Worm (Caenorhabditis elegans) whole organism, L3 larva: ENCODE results near the gene srbc-19.

Source experiments
- R02D3.7 ChIP-seq: fragments of 150-350 bp; optimal IDR thresholded peaks from 2 replicates; lab custom pipeline; 2014; ENCODE audit warnings: missing biosample characterization, missing genetic modification characterization
- ZK546.5 ChIP-seq: sonication (generic microtip); optimal IDR thresholded peaks from 2 replicates; lab custom pipeline; 2017; ENCODE audit warnings: missing biosample characterization, missing genetic modification characterization
- aly-2 ChIP-seq: fragments of 150-350 bp; optimal IDR thresholded peaks from 2 replicates; lab custom pipeline; 2014; ENCODE audit warnings: missing biosample characterization, missing genetic modification characterization
- ama-1 ChIP-seq: fragments of 150-350 bp; optimal IDR thresholded peaks from 2 replicates; lab custom pipeline; 2018
- ceh-28 ChIP-seq: fragments of 150-350 bp; optimal IDR thresholded peaks from 2 replicates; lab custom pipeline; 2014; ENCODE audit warnings: missing biosample characterization, missing genetic modification reagents, missing genetic modification characterization
- ceh-82 ChIP-seq: fragments of 150-350 bp; optimal IDR thresholded peaks from 2 replicates; lab custom pipeline; 2014; ENCODE audit warnings: missing biosample characterization, missing genetic modification characterization
- ceh-9 ChIP-seq: sonication (generic microtip); optimal IDR thresholded peaks from 2 replicates; lab custom pipeline; 2018; ENCODE audit warnings: missing biosample characterization, missing genetic modification characterization
- daf-12 ChIP-seq: fragments of 150-350 bp; optimal IDR thresholded peaks from 2 replicates; lab custom pipeline; 2014; ENCODE audit warnings: missing biosample characterization, missing genetic modification reagents, missing genetic modification characterization
- egl-27 ChIP-seq: sonication (generic microtip); optimal IDR thresholded peaks from 4 replicates; lab custom pipeline; 2017; ENCODE audit warnings: missing biosample characterization, missing genetic modification reagents, missing genetic modification characterization
- egl-5 ChIP-seq: fragments of 150-350 bp; optimal IDR thresholded peaks from 2 replicates; lab custom pipeline; 2017; ENCODE audit warnings: missing biosample characterization, missing genetic modification reagents, missing genetic modification characterization, inconsistent platforms
- elt-1 ChIP-seq: fragments of 150-350 bp; optimal IDR thresholded peaks from 2 replicates; lab custom pipeline; 2014; ENCODE audit warnings: missing biosample characterization, missing genetic modification characterization
- elt-2 ChIP-seq: sonication (generic microtip); optimal IDR thresholded peaks from 2 replicates; lab custom pipeline; 2016; ENCODE audit warnings: missing genetic modification reagents, mild to moderate bottlenecking, missing genetic modification characterization, missing compliant biosample characterization
- eor-1 ChIP-seq, 2 experiments: fragments of 150-350 bp; optimal IDR thresholded peaks; 2 replicates each; lab custom pipeline; 2014 to 2018; ENCODE audit warnings: missing biosample characterization in 2 of 2, missing genetic modification characterization in 2 of 2
- fkh-10 ChIP-seq: sonication (generic microtip); optimal IDR thresholded peaks from 2 replicates; lab custom pipeline; 2017; ENCODE audit warnings: missing biosample characterization, missing genetic modification reagents, missing genetic modification characterization
- fkh-2 ChIP-seq: fragments of 150-350 bp; optimal IDR thresholded peaks from 2 replicates; lab custom pipeline; 2014; ENCODE audit warnings: missing biosample characterization, missing genetic modification reagents, missing genetic modification characterization
- hmg-11 ChIP-seq: sonication (generic microtip); optimal IDR thresholded peaks from 2 replicates; lab custom pipeline; 2016; ENCODE audit warnings: missing genetic modification characterization, missing compliant biosample characterization
- jun-1 ChIP-seq: fragments of 150-350 bp; optimal IDR thresholded peaks from 2 replicates; lab custom pipeline; 2014; ENCODE audit warnings: missing biosample characterization, missing genetic modification reagents, missing genetic modification characterization
- lin-15B ChIP-seq: fragments of 150-350 bp; optimal IDR thresholded peaks from 2 replicates; lab custom pipeline; 2014; ENCODE audit warnings: missing biosample characterization, missing genetic modification characterization
- lin-39 ChIP-seq: fragments of 150-350 bp; optimal IDR thresholded peaks from 2 replicates; lab custom pipeline; 2018; ENCODE audit warnings: missing biosample characterization, missing genetic modification reagents, missing genetic modification characterization
- mdl-1 ChIP-seq: fragments of 150-350 bp; optimal IDR thresholded peaks from 2 replicates; lab custom pipeline; 2014; ENCODE audit warnings: missing biosample characterization, missing genetic modification characterization
- mml-1 ChIP-seq: fragments of 150-350 bp; sonication (generic microtip); optimal IDR thresholded peaks from 3 replicates; lab custom pipeline; 2014; ENCODE audit warnings: missing biosample characterization, missing genetic modification characterization
- nfya-1 ChIP-seq: sonication (generic microtip); optimal IDR thresholded peaks from 2 replicates; lab custom pipeline; 2017; ENCODE audit warnings: missing genetic modification characterization, mild to moderate bottlenecking, missing compliant biosample characterization, antibody characterized with exemption, moderate library complexity; ENCODE audit not compliant: insufficient read depth
- nhr-11 ChIP-seq: fragments of 150-350 bp; optimal IDR thresholded peaks from 2 replicates; lab custom pipeline; 2014; ENCODE audit warnings: missing biosample characterization, missing genetic modification characterization
- nhr-12 ChIP-seq: fragments of 150-350 bp; optimal IDR thresholded peaks from 2 replicates; lab custom pipeline; 2014; ENCODE audit warnings: missing biosample characterization, missing genetic modification characterization
- nhr-25 ChIP-seq: sonication (generic microtip); optimal IDR thresholded peaks from 2 replicates; lab custom pipeline; 2017; ENCODE audit warnings: missing biosample characterization, missing genetic modification characterization
- nhr-28 ChIP-seq: fragments of 150-350 bp; optimal IDR thresholded peaks from 2 replicates; lab custom pipeline; 2014; ENCODE audit warnings: missing biosample characterization, missing genetic modification characterization
- nhr-43 ChIP-seq: sonication (generic microtip); optimal IDR thresholded peaks from 2 replicates; lab custom pipeline; 2016; ENCODE audit warnings: mild to moderate bottlenecking, missing genetic modification characterization, missing compliant biosample characterization; ENCODE audit not compliant: poor library complexity, severe bottlenecking
- nhr-67 ChIP-seq: fragments of 150-350 bp; optimal IDR thresholded peaks from 2 replicates; lab custom pipeline; 2014; ENCODE audit warnings: missing biosample characterization, missing genetic modification characterization
- pha-4 ChIP-seq: fragments of 150-350 bp; optimal IDR thresholded peaks from 2 replicates; lab custom pipeline; 2014; ENCODE audit warnings: missing biosample characterization, missing genetic modification reagents, missing genetic modification characterization
- pqm-1 ChIP-seq: fragments of 150-350 bp; optimal IDR thresholded peaks from 2 replicates; lab custom pipeline; 2017; ENCODE audit warnings: missing biosample characterization, missing genetic modification characterization, inconsistent platforms
- sea-2 ChIP-seq: fragments of 150-350 bp; sonication (generic microtip); optimal IDR thresholded peaks from 4 replicates; lab custom pipeline; 2014; ENCODE audit warnings: missing biosample characterization, missing genetic modification reagents, missing genetic modification characterization
- skn-1 ChIP-seq: fragments of 150-350 bp; optimal IDR thresholded peaks from 2 replicates; lab custom pipeline; 2014; ENCODE audit warnings: missing biosample characterization, missing genetic modification characterization
- tbx-2 ChIP-seq: sonication (generic microtip); optimal IDR thresholded peaks from 2 replicates; lab custom pipeline; 2016; ENCODE audit warnings: mild to moderate bottlenecking, missing genetic modification characterization, missing compliant biosample characterization
- unc-39 ChIP-seq: sonication (generic microtip); optimal IDR thresholded peaks from 4 replicates; lab custom pipeline; 2017; ENCODE audit warnings: missing biosample characterization, missing genetic modification characterization
- unc-62 ChIP-seq: fragments of 150-350 bp; sonication (generic microtip); optimal IDR thresholded peaks from 4 replicates; lab custom pipeline; 2014; ENCODE audit warnings: missing biosample characterization, missing genetic modification reagents, missing genetic modification characterization
- zag-1 ChIP-seq: fragments of 150-350 bp; optimal IDR thresholded peaks from 2 replicates; lab custom pipeline; 2014; ENCODE audit warnings: missing biosample characterization, missing genetic modification characterization
- ztf-4 ChIP-seq: fragments of 150-350 bp; optimal IDR thresholded peaks from 2 replicates; lab custom pipeline; 2014; ENCODE audit warnings: missing biosample characterization, missing genetic modification characterization

Gene srbc-19

DNA sequence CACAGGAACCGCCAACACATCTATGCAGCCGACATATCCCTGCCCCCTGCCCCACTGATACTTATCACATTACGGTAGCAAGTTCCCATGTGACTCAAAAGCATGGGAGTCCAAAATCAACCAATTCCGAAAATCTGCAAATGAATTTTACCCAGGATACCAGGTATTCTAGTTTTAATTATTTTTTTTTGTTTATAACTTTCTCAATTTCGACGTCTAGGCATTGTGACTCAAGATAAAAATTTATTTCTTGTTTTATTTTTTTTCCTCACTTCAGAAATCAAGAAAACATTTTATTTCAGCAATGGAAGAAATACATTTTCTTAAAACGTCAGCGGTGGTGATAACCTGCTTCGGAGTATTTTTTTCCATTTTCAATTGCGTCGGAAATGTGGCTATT is 15.1 kb downstream of the srbc-19 start, which contains the start of gene srbc-24:
Gene srbc-24, plus strand, starts transcription at position 301 of the 400 bp plus-strand sequence.
- TF ChIP-seq nhr-67 (no peak), egl-5 (tag; lab: Kevin White, UChicago) (no peak), nhr-11 (tag; lab: Kevin White, UChicago) (no peak), egl-27 (no peak), lin-15B (tag; lab: Kevin White, UChicago) (no peak), tbx-2 (no peak), ZK546.5 (no peak), elt-1 (no peak), ceh-9 (tag; lab: Kevin White, UChicago) (no peak), sea-2 (GFP tag; lab: Kevin White, UChicago) (no peak), ztf-4 (no peak), mml-1 (tag; lab: Kevin White, UChicago) (no peak), R02D3.7 (no peak), daf-12 (tag; lab: Kevin White, UChicago) (no peak), nfya-1 (tag; lab: Kevin White, UChicago) (no peak), unc-62 (GFP tag; lab: Kevin White, UChicago) (no peak), nhr-43 (no peak), eor-1 (tag; optimal IDR thresholded peaks at IDR 0.05; lab: Kevin White, UChicago) (no peak), nhr-12 (tag; lab: Kevin White, UChicago) (no peak), fkh-2 (tag; lab: Kevin White, UChicago) (no peak)

DNA sequence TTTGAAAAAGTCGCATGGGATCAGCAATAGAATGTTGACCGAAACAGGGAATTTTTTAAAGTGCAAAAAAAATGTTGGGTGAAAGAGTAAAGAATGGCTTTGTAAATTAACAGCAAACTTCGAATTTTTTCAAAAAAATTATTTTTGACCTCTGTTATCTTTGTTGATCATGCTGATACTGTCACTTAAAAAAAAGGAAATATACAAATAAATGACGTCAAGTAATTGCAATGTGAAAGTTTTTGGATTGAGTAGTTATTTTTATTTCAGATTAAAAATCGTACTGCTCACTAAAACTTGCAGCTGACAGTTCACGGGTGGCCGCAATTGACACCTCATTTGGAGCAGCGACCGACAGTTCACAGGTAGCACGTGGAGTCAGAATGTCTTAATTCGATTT is 15.7 kb downstream of the srbc-19 start, which contains the start of gene C45H4.13:
Gene C45H4.13, minus strand, starts transcription at position 101 of the 400 bp plus-strand sequence.
- no peak for TF ChIP-seq fkh-2 (tag; lab: Kevin White, UChicago)
- TF ChIP-seq ZK546.5: no peak
- no peak for TF ChIP-seq sea-2 (GFP tag; lab: Kevin White, UChicago)
- TF ChIP-seq nhr-67: no peak
- no peak for TF ChIP-seq ceh-9 (tag; lab: Kevin White, UChicago)

DNA sequence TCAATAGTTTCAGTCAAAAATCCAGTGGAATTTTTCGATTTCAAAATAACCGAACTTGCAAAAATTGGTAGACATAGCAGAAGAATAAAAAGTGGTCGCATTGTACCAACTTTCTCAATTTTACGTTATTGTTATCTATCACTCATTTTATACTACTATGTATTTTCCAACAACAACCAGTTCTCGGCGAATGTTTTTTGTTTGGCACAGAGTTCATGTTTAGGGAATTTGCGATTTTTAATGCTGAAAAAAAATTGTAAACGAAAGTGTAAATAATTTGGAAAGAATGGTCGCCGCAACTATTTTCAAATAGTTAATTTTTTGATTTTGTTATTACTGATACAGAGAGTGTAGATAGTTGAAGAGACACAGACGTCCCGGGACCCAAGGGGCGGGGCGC is 17.1 kb downstream of the srbc-19 start, which contains the start of gene C45H4.21:
Gene C45H4.21, minus strand, starts transcription at position 101 of the 400 bp plus-strand sequence.
- TF ChIP-seq pha-4 (tag; lab: Kevin White, UChicago) (no peak), eor-1 (tag; optimal IDR thresholded peaks at IDR 0.05; lab: Kevin White, UChicago) (no peak), ceh-82 (tag; lab: Kevin White, UChicago) (no peak), nhr-12 (tag; lab: Kevin White, UChicago) (no peak), hmg-11 (no peak), nhr-25 (no peak), ztf-4 (no peak), mdl-1 (no peak), tbx-2 (no peak), mml-1 (tag; lab: Kevin White, UChicago) (no peak), ama-1 (no peak), elt-2 (no peak), aly-2 (tag; lab: Kevin White, UChicago) (no peak), lin-15B (tag; lab: Kevin White, UChicago) (no peak), ceh-9 (tag; lab: Kevin White, UChicago) (no peak), zag-1 (no peak), ceh-28 (tag; lab: Kevin White, UChicago) (no peak), daf-12 (tag; lab: Kevin White, UChicago) (no peak)

DNA sequence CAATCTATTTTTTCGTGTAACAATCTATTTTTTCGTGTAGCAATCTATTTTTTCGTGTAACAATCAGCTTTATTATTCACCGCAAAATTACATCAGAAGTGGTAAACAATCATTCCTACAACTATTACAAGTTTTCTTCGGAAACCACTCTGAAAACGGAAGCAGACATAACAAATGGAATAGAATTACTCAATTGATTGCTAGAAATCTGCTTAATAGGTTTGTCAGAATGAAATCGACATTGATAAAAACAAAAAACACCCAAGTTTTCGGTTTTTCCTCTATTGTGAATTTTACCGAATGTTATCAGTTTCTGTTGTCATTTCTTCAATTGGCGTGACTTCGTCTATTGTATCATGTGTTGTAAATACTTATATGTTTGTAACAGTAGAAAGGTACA is 19.8 kb downstream of the srbc-19 start, which contains the start of gene srbc-20:
Gene srbc-20, plus strand, starts transcription at position 301 of the 400 bp plus-strand sequence.
- TF ChIP-seq fkh-10 (GFP tag; lab: Kevin White, UChicago) (no peak), nhr-67 (no peak), nhr-28 (tag; lab: Kevin White, UChicago) (no peak), fkh-2 (tag; lab: Kevin White, UChicago) (no peak)
- TF ChIP-seq, all 47 proteins: peak for 0

DNA sequence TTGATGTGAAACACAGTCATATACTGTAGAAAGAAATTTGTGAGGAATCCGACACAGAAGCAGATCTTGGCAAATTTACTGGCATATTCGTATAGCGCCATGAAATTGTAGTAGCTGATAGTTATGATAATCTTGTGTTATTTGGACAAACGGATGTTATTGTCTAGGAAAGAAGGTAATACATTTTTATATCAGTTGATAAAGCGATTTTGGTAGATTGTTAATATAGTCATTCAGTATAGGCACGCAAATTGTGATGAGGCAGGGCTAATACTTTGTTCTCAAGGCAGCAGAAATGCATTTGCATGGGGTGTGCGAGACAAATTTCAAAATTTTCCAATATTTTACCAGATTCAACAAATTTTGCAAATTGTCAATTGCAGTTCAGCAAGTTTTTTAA is 20.5 kb downstream of the srbc-19 start, which contains the start of gene str-52:
Gene str-52, minus strand, starts transcription at position 101 of the 400 bp plus-strand sequence.
- no peak for TF ChIP-seq pqm-1
- TF ChIP-seq lin-15B (tag; lab: Kevin White, UChicago): no peak
- no peak for TF ChIP-seq unc-62 (GFP tag; lab: Kevin White, UChicago)
- no peak for TF ChIP-seq nhr-67
- no peak for TF ChIP-seq lin-39
- no peak for TF ChIP-seq jun-1 (tag; lab: Kevin White, UChicago)
- no peak for TF ChIP-seq elt-1
- no peak for TF ChIP-seq sea-2 (GFP tag; lab: Kevin White, UChicago)
- TF ChIP-seq unc-39 (tag; lab: Kevin White, UChicago): no peak
- TF ChIP-seq pha-4 (tag; lab: Kevin White, UChicago): no peak
- no peak for TF ChIP-seq skn-1 (tag; lab: Kevin White, UChicago)
